Fruit fly (Drosophila melanogaster) whole organism, embryonic: Measurements from ENCODE around the gene CG15286.
A peak's percentile ranks its signal among the peaks of the same experiment; 100 is the strongest.

Experiments
- Atf-2 ChIP-seq: fragments of 200-800 bp; sonication (Bioruptor generic); optimal IDR thresholded peaks from 2 replicates; lab custom pipeline; 2016; ENCODE audit warnings: missing biosample characterization, missing genetic modification characterization
- CG10147 ChIP-seq: fragments of 200-800 bp; sonication (Bioruptor generic); optimal IDR thresholded peaks from 2 replicates; lab custom pipeline; 2019; ENCODE audit warnings: missing biosample characterization, mild to moderate bottlenecking, missing genetic modification characterization, moderate library complexity
- CG10321 ChIP-seq: fragments of 200-800 bp; sonication (Bioruptor generic); IDR thresholded peaks from 2 replicates; pipeline ENCODE4 v1.3.6; 2022; ENCODE audit warnings: missing biosample characterization, missing genetic modification characterization
- CG11695 ChIP-seq: fragments of 200-800 bp; sonication (Bioruptor generic); IDR thresholded peaks from 3 replicates; pipeline ENCODE4 v1.3.6; 2022; ENCODE audit warnings: missing biosample characterization, missing genetic modification characterization
- CG12391 ChIP-seq: fragments of 200-800 bp; sonication (Bioruptor generic); optimal IDR thresholded peaks from 3 replicates; lab custom pipeline; 2018; ENCODE audit warnings: missing biosample characterization, mild to moderate bottlenecking, missing genetic modification characterization, moderate library complexity
- CG12744 ChIP-seq: fragments of 200-800 bp; sonication (Bioruptor generic); optimal IDR thresholded peaks from 2 replicates; lab custom pipeline; 2016; ENCODE audit warnings: missing biosample characterization, missing genetic modification characterization
- CG12769 ChIP-seq: fragments of 200-800 bp; sonication (Bioruptor generic); optimal IDR thresholded peaks from 2 replicates; lab custom pipeline; 2019; ENCODE audit warnings: missing biosample characterization, mild to moderate bottlenecking, missing genetic modification characterization, moderate library complexity
- CG13894 ChIP-seq: fragments of 200-800 bp; sonication (Bioruptor generic); optimal IDR thresholded peaks from 3 replicates; lab custom pipeline; 2018; ENCODE audit warnings: missing biosample characterization, mild to moderate bottlenecking, missing genetic modification characterization, moderate library complexity
- CG14050 ChIP-seq: fragments of 200-800 bp; sonication (Bioruptor generic); IDR thresholded peaks from 3 replicates; pipeline ENCODE4 v1.3.6; 2022; ENCODE audit warnings: missing biosample characterization, missing genetic modification characterization
- CG14667 ChIP-seq: fragments of 200-800 bp; sonication (Bioruptor generic); IDR thresholded peaks from 2 replicates; pipeline ENCODE4 v1.3.6; 2022; ENCODE audit warnings: missing biosample characterization, missing genetic modification characterization
- CG1603 ChIP-seq: fragments of 200-800 bp; sonication (Bioruptor generic); optimal IDR thresholded peaks from 2 replicates; lab custom pipeline; 2019; ENCODE audit warnings: missing biosample characterization, mild to moderate bottlenecking, missing genetic modification characterization, moderate library complexity
- CG2120 ChIP-seq: fragments of 200-800 bp; sonication (Bioruptor generic); optimal IDR thresholded peaks from 3 replicates; lab custom pipeline; 2016; ENCODE audit warnings: missing biosample characterization, missing genetic modification characterization
- CG32767 ChIP-seq: fragments of 200-800 bp; sonication (Bioruptor generic); IDR thresholded peaks from 2 replicates; pipeline ENCODE4 v1.3.6; 2022; ENCODE audit warnings: missing biosample characterization, missing genetic modification characterization
- CG3838 ChIP-seq: fragments of 200-800 bp; sonication (Bioruptor generic); optimal IDR thresholded peaks from 3 replicates; lab custom pipeline; 2016; ENCODE audit warnings: missing biosample characterization, missing genetic modification characterization
- CG3847 ChIP-seq: fragments of 200-800 bp; sonication (Bioruptor generic); IDR thresholded peaks from 2 replicates; pipeline ENCODE4 v1.3.6; 2022; ENCODE audit warnings: missing biosample characterization, missing genetic modification characterization
- CG4328 ChIP-seq: fragments of 200-800 bp; sonication (Bioruptor generic); optimal IDR thresholded peaks from 3 replicates; lab custom pipeline; 2017; ENCODE audit warnings: missing biosample characterization, missing genetic modification reagents, missing genetic modification characterization
- CG4820 ChIP-seq: fragments of 200-800 bp; sonication (Bioruptor generic); optimal IDR thresholded peaks from 3 replicates; lab custom pipeline; 2016; ENCODE audit warnings: missing biosample characterization, missing genetic modification characterization
- CG4854 ChIP-seq: fragments of 200-800 bp; sonication (Bioruptor generic); optimal IDR thresholded peaks from 2 replicates; lab custom pipeline; 2016; ENCODE audit warnings: missing biosample characterization, missing genetic modification characterization, inconsistent platforms
- CG5953 ChIP-seq: fragments of 200-800 bp; sonication (Bioruptor generic); IDR thresholded peaks from 2 replicates; pipeline ENCODE4 v1.3.6; 2022; ENCODE audit warnings: missing biosample characterization, missing genetic modification characterization
- CG6813 ChIP-seq: fragments of 200-800 bp; sonication (Bioruptor generic); optimal IDR thresholded peaks from 2 replicates; lab custom pipeline; 2017; ENCODE audit warnings: missing biosample characterization, missing genetic modification characterization, mild to moderate bottlenecking, moderate library complexity, missing genetic modification reagents
- CG7357 ChIP-seq: fragments of 200-800 bp; sonication (Bioruptor generic); IDR thresholded peaks from 3 replicates; pipeline ENCODE4 v1.3.6; 2022; ENCODE audit warnings: missing biosample characterization, missing genetic modification characterization
- CG8089 ChIP-seq: fragments of 200-800 bp; sonication (Bioruptor generic); optimal IDR thresholded peaks from 3 replicates; lab custom pipeline; 2016; ENCODE audit warnings: missing biosample characterization, missing genetic modification characterization
- CG8765 ChIP-seq: fragments of 200-800 bp; sonication (Bioruptor generic); IDR thresholded peaks from 2 replicates; pipeline ENCODE4 v1.3.6; 2022; ENCODE audit warnings: missing biosample characterization, missing genetic modification characterization
- CG9932 ChIP-seq: fragments of 200-800 bp; sonication (Bioruptor generic); IDR thresholded peaks from 2 replicates; pipeline ENCODE4 v1.3.6; 2022; ENCODE audit warnings: missing biosample characterization, missing genetic modification characterization
- D ChIP-seq, 2 experiments: fragments of 200-800 bp in 1 of 2; fragments of >200 bp in 1 of 2; sonication (Bioruptor generic) in 1 of 2; optimal IDR thresholded peaks; 2 replicates in 1 of 2; 3 replicates in 1 of 2; lab custom pipeline; 2017; ENCODE audit warnings: mild to moderate bottlenecking in 1 of 2, missing biosample characterization in 1 of 2, missing genetic modification characterization in 1 of 2, missing genetic modification reagents in 1 of 2
- D19A ChIP-seq: fragments of 200-800 bp; optimal IDR thresholded peaks from 3 replicates; lab custom pipeline; 2019; ENCODE audit warnings: missing biosample characterization, mild to moderate bottlenecking, missing genetic modification characterization, moderate library complexity
- D19B ChIP-seq: fragments of 200-800 bp; sonication (Bioruptor generic); optimal IDR thresholded peaks from 2 replicates; lab custom pipeline; 2017; ENCODE audit warnings: missing biosample characterization, mild to moderate bottlenecking, missing genetic modification characterization
- Fer1 ChIP-seq: fragments of 200-800 bp; sonication (Bioruptor generic); optimal IDR thresholded peaks from 2 replicates; lab custom pipeline; 2017; ENCODE audit warnings: missing biosample characterization, mild to moderate bottlenecking, missing genetic modification characterization
- Fer3 ChIP-seq: fragments of 200-800 bp; sonication (Bioruptor generic); optimal IDR thresholded peaks from 2 replicates; lab custom pipeline; 2018; ENCODE audit warnings: missing biosample characterization, mild to moderate bottlenecking, missing genetic modification characterization, moderate library complexity
- Gsc ChIP-seq: fragments of 200-800 bp; sonication (Bioruptor generic); IDR thresholded peaks from 2 replicates; pipeline ENCODE4 v1.3.6; 2022; ENCODE audit warnings: missing biosample characterization, missing genetic modification characterization
- HmgZ ChIP-seq: fragments of 200-800 bp; sonication (Bioruptor generic); optimal IDR thresholded peaks from 2 replicates; lab custom pipeline; 2018; ENCODE audit warnings: missing biosample characterization, mild to moderate bottlenecking, missing genetic modification characterization
- Hr39 ChIP-seq: fragments of >200 bp; optimal IDR thresholded peaks from 2 replicates; lab custom pipeline; 2017
- Max ChIP-seq: fragments of 200-800 bp; sonication (Bioruptor generic); optimal IDR thresholded peaks from 2 replicates; lab custom pipeline; 2016; ENCODE audit warnings: missing biosample characterization, mild to moderate bottlenecking, missing genetic modification characterization
- NK7.1 ChIP-seq: fragments of 200-800 bp; sonication (Bioruptor generic); optimal IDR thresholded peaks from 3 replicates; lab custom pipeline; 2016; ENCODE audit warnings: missing biosample characterization, missing genetic modification characterization
- Neu2 ChIP-seq: fragments of 200-800 bp; sonication (Bioruptor generic); optimal IDR thresholded peaks from 3 replicates; lab custom pipeline; 2016; ENCODE audit warnings: missing biosample characterization, missing genetic modification characterization, borderline replicate concordance
- Nf-YC ChIP-seq: fragments of 200-800 bp; optimal IDR thresholded peaks from 3 replicates; lab custom pipeline; 2019; ENCODE audit warnings: missing biosample characterization, mild to moderate bottlenecking, missing genetic modification characterization, moderate library complexity
- ase ChIP-seq: fragments of 200-800 bp; sonication (Bioruptor generic); IDR thresholded peaks from 3 replicates; pipeline ENCODE4 v1.3.6; 2022; ENCODE audit warnings: missing biosample characterization, missing genetic modification characterization
- dpn ChIP-seq, 2 experiments: fragments of 200-800 bp; sonication (Bioruptor generic); optimal IDR thresholded peaks; 3 replicates each; lab custom pipeline; 2016; ENCODE audit warnings: missing biosample characterization in 2 of 2, missing genetic modification characterization in 2 of 2
- fd96Cb ChIP-seq: fragments of 200-800 bp; sonication (Bioruptor generic); optimal IDR thresholded peaks from 2 replicates; lab custom pipeline; 2018; ENCODE audit warnings: missing biosample characterization, mild to moderate bottlenecking, missing genetic modification characterization, moderate library complexity
- ftz-f1 ChIP-seq: fragments of 200-800 bp; sonication (Bioruptor generic); optimal IDR thresholded peaks from 2 replicates; lab custom pipeline; 2016; ENCODE audit warnings: missing biosample characterization, missing genetic modification characterization
- gfzf ChIP-seq: fragments of 200-800 bp; sonication (Bioruptor generic); optimal IDR thresholded peaks from 2 replicates; lab custom pipeline; 2016; ENCODE audit warnings: missing biosample characterization, mild to moderate bottlenecking, missing genetic modification characterization, moderate library complexity
- h ChIP-seq: fragments of >200 bp; optimal IDR thresholded peaks from 2 replicates; lab custom pipeline; 2017
- nom ChIP-seq: fragments of 200-800 bp; sonication (Bioruptor generic); optimal IDR thresholded peaks from 2 replicates; lab custom pipeline; 2017; ENCODE audit warnings: missing biosample characterization, missing genetic modification characterization, mild to moderate bottlenecking, moderate library complexity, missing genetic modification reagents
- onecut ChIP-seq: fragments of 200-800 bp; sonication (Bioruptor generic); IDR thresholded peaks from 2 replicates; pipeline ENCODE4 v1.3.6; 2022; ENCODE audit warnings: missing biosample characterization, missing genetic modification characterization
- pho ChIP-seq: fragments of 200-800 bp; sonication (Bioruptor generic); optimal IDR thresholded peaks from 2 replicates; lab custom pipeline; 2016; ENCODE audit warnings: missing biosample characterization, missing genetic modification characterization
- schlank ChIP-seq: fragments of 200-800 bp; sonication (Bioruptor generic); optimal IDR thresholded peaks from 2 replicates; lab custom pipeline; 2018; ENCODE audit warnings: missing biosample characterization, mild to moderate bottlenecking, missing genetic modification characterization
- sima ChIP-seq: fragments of 200-800 bp; sonication (Bioruptor generic); optimal IDR thresholded peaks from 2 replicates; lab custom pipeline; 2016; ENCODE audit warnings: missing biosample characterization, missing genetic modification characterization
- sr ChIP-seq: fragments of 200-800 bp; sonication (Bioruptor generic); IDR thresholded peaks from 3 replicates; pipeline ENCODE4 v1.3.6; 2022; ENCODE audit warnings: missing biosample characterization, missing genetic modification characterization
- tio ChIP-seq: fragments of 200-800 bp; sonication (Bioruptor generic); optimal IDR thresholded peaks from 2 replicates; lab custom pipeline; 2017; ENCODE audit warnings: missing biosample characterization, missing genetic modification characterization, inconsistent platforms
- tx ChIP-seq: fragments of 200-800 bp; sonication (Bioruptor generic); optimal IDR thresholded peaks from 2 replicates; lab custom pipeline; 2016; ENCODE audit warnings: missing biosample characterization, missing genetic modification characterization
- unpg ChIP-seq: fragments of 200-800 bp; sonication (Bioruptor generic); optimal IDR thresholded peaks from 3 replicates; lab custom pipeline; 2018; ENCODE audit warnings: missing biosample characterization, mild to moderate bottlenecking, missing genetic modification characterization, moderate library complexity

Gene CG15286

dm6 chr2L:14358780-14359462, 20.9 kb downstream of the CG15286 start, which contains the start of gene Pgant35A (continued):
- TF ChIP-seq CG11695 (GFP tag; lab: Robert Waterston, UW) (no peak; the same call in 2 of the 3 replicates), Gsc (no peak), ftz-f1 (peak; percentile 60), CG8765 (GFP tag; lab: Robert Waterston, UW) (no peak), gfzf (GFP tag; lab: Kevin White, UChicago) (peak; percentile 21), h (lab: Kevin White, UChicago) (no peak), Fer3 (tag; lab: Kevin White, UChicago) (peak; percentile 5), fd96Cb (no peak), Fer1 (GFP tag; lab: Kevin White, UChicago) (peak; percentile 27), Hr39 (lab: Kevin White, UChicago) (no peak), CG12391 (tag; lab: Kevin White, UChicago) (peak; percentile 71), D19B (no peak), CG4854 (GFP tag; lab: Kevin White, UChicago) (no peak), unpg (GFP tag; lab: Kevin White, UChicago) (peak; percentile 55), CG2120 (GFP tag; lab: Kevin White, UChicago) (peak; percentile 78), schlank (tag; lab: Kevin White, UChicago) (no peak), CG4820 (GFP tag; lab: Kevin White, UChicago) (peak; percentile 5), sima (no peak), CG5953 (GFP tag; lab: Robert Waterston, UW) (no peak), dpn (GFP tag; optimal IDR thresholded peaks at IDR 0.05; lab: Kevin White, UChicago) (peak in 1 of 2 experiments; percentile 34), CG9932 (peak; percentile 49), CG32767 (GFP tag; lab: Robert Waterston, UW) (peak; percentile 13; the same call in 1 of the 2 replicates), CG13894 (tag; lab: Kevin White, UChicago) (peak; percentile 44), nom (no peak), tio (GFP tag; lab: Kevin White, UChicago) (no peak), CG14050 (GFP tag; lab: Robert Waterston, UW) (no peak), CG14667 (GFP tag; lab: Robert Waterston, UW) (no peak), pho (GFP tag; lab: Kevin White, UChicago) (peak; percentile 49), ase (GFP tag; lab: Robert Waterston, UW) (no peak), CG12769 (tag; lab: Kevin White, UChicago) (peak; percentile 24), onecut (GFP tag; lab: Robert Waterston, UW) (no peak), CG6813 (no peak), sr (GFP tag; lab: Robert Waterston, UW) (no peak), CG3847 (GFP tag; lab: Robert Waterston, UW) (no peak), Max (GFP tag; lab: Kevin White, UChicago) (no peak), Atf-2 (GFP tag; lab: Kevin White, UChicago) (no peak), tx (GFP tag; lab: Kevin White, UChicago) (peak; percentile 9), CG3838 (no peak), CG12744 (no peak), HmgZ (tag; lab: Kevin White, UChicago) (peak; percentile 46), CG10321 (GFP tag; lab: Robert Waterston, UW) (no peak), CG7357 (GFP tag; lab: Robert Waterston, UW) (no peak), NK7.1 (GFP tag; lab: Kevin White, UChicago) (no peak), Neu2 (GFP tag; lab: Kevin White, UChicago) (no peak), D (optimal IDR thresholded peaks at IDR 0.05; lab: Kevin White, UChicago) (no peak), D (GFP tag; optimal IDR thresholded peaks at IDR 0.05; lab: Kevin White, UChicago) (no peak), CG8089 (GFP tag; lab: Kevin White, UChicago) (no peak), D19A (tag; lab: Kevin White, UChicago) (peak; percentile 46), CG1603 (tag; lab: Kevin White, UChicago) (peak; percentile 56), CG4328 (GFP tag; lab: Kevin White, UChicago) (no peak), Nf-YC (tag; lab: Kevin White, UChicago) (peak; percentile 55), CG10147 (peak; percentile 2)
